Fruit fly (Drosophila melanogaster): ENCODE measurements around the gene CG33110.

- no peak for TF ChIP-seq fru (GFP tag; optimal IDR thresholded peaks at IDR 0.05)
- no peak for TF ChIP-seq Myc (optimal IDR thresholded peaks at IDR 0.05)
- no peak for TF ChIP-seq Hnf4 (GFP tag; optimal IDR thresholded peaks at IDR 0.05)
- TF ChIP-seq Sp1 (GFP tag; optimal IDR thresholded peaks at IDR 0.05) = no peak
- no peak for TF ChIP-seq CrebA (GFP tag; optimal IDR thresholded peaks at IDR 0.05; ENCODE audit: borderline replicate concordance)
- TF ChIP-seq Hr78 (GFP tag; optimal IDR thresholded peaks at IDR 0.05) = no peak
- TF ChIP-seq usp (GFP tag; optimal IDR thresholded peaks at IDR 0.05) = no peak
- no peak for TF ChIP-seq Dif (GFP tag; optimal IDR thresholded peaks at IDR 0.05; ENCODE audit: partially characterized antibody)
Measured at dm6 chr3R:22560224-22560623, 9.8 kb upstream of the CG33110 start.
